Worm (Caenorhabditis elegans) whole organism, L4 larva: ENCODE measurements around the gene Y17G9A.4.

ENCODE experiments used
- F10B5.3 ChIP-seq: sonication (generic microtip); optimal IDR thresholded peaks from 2 replicates; lab custom pipeline; 2016; ENCODE audit warnings: mild to moderate bottlenecking, missing genetic modification characterization, missing compliant biosample characterization
- F26F4.8 ChIP-seq: fragments of 200-800 bp; sonication (Bioruptor generic); conservative IDR thresholded peaks from 2 replicates; pipeline ENCODE4 v1.3.6; 2022; ENCODE audit warnings: missing genetic modification characterization, missing compliant biosample characterization
- F49E8.2 ChIP-seq: sonication (generic microtip); optimal IDR thresholded peaks from 2 replicates; lab custom pipeline; 2016; ENCODE audit warnings: missing compliant biosample characterization, mild to moderate bottlenecking, missing genetic modification characterization, borderline replicate concordance
- T20F7.1 ChIP-seq: fragments of 200-800 bp; sonication (Bioruptor generic); optimal IDR thresholded peaks from 2 replicates; lab custom pipeline; 2018; ENCODE audit warnings: mild to moderate bottlenecking, missing genetic modification characterization, missing compliant biosample characterization
- T26A8.4 ChIP-seq: fragments of 200-800 bp; sonication (Bioruptor generic); IDR thresholded peaks from 2 replicates; pipeline ENCODE4 v1.3.6; 2022; ENCODE audit warnings: missing genetic modification characterization, missing compliant biosample characterization
- Y105C5A.15 ChIP-seq: fragments of 200-800 bp; sonication (Bioruptor generic); IDR thresholded peaks from 2 replicates; pipeline ENCODE4 v1.3.6; 2022; ENCODE audit warnings: missing genetic modification characterization, missing compliant biosample characterization
- ZK546.5 ChIP-seq, 2 experiments: sonication (generic microtip); optimal IDR thresholded peaks; 2 replicates each; lab custom pipeline; 2017; ENCODE audit warnings: missing biosample characterization in 2 of 2, missing genetic modification characterization in 2 of 2
- aha-1 ChIP-seq: fragments of 150-350 bp; peaks from one replicate; lab custom pipeline; 2014; ENCODE audit warnings: missing biosample characterization, missing genetic modification characterization
- daf-16 ChIP-seq, 3 experiments: sonication (generic microtip); optimal IDR thresholded peaks; 2 replicates each; lab custom pipeline; 2016 to 2017; ENCODE audit warnings: missing genetic modification characterization in 3 of 3, missing genetic modification reagents in 3 of 3, mild to moderate bottlenecking in 2 of 3, missing compliant biosample characterization in 2 of 3, missing biosample characterization in 1 of 3, moderate library complexity in 1 of 3
- daf-19 ChIP-seq: fragments of 200-800 bp; sonication (Bioruptor generic); conservative IDR thresholded peaks from 2 replicates; pipeline ENCODE4 v1.3.6; 2022; ENCODE audit warnings: missing genetic modification characterization, missing compliant biosample characterization
- dmd-6 ChIP-seq: fragments of 200-800 bp; sonication (Bioruptor generic); IDR thresholded peaks from 2 replicates; pipeline ENCODE4 v1.3.6; 2022; ENCODE audit warnings: missing genetic modification reagents, missing genetic modification characterization, missing compliant biosample characterization
- dve-1 ChIP-seq: sonication (generic microtip); optimal IDR thresholded peaks from 2 replicates; lab custom pipeline; 2017; ENCODE audit warnings: antibody characterized with exemption, mild to moderate bottlenecking, missing genetic modification characterization, missing compliant biosample characterization; ENCODE audit not compliant: insufficient read depth
- hlh-11 ChIP-seq: fragments of 200-800 bp; sonication (Bioruptor generic); optimal IDR thresholded peaks from 2 replicates; lab custom pipeline; 2018; ENCODE audit warnings: mild to moderate bottlenecking, missing genetic modification characterization, missing compliant biosample characterization
- hlh-30 ChIP-seq: sonication (generic microtip); optimal IDR thresholded peaks from 2 replicates; lab custom pipeline; 2017; ENCODE audit warnings: antibody characterized with exemption, mild to moderate bottlenecking, missing genetic modification characterization, missing compliant biosample characterization; ENCODE audit not compliant: insufficient read depth
- lin-13 ChIP-seq: fragments of 150-350 bp; optimal IDR thresholded peaks from 2 replicates; lab custom pipeline; 2014; ENCODE audit warnings: missing biosample characterization, missing genetic modification reagents, missing genetic modification characterization
- lin-15B ChIP-seq: fragments of 150-350 bp; sonication (generic microtip); optimal IDR thresholded peaks from 3 replicates; lab custom pipeline; 2014; ENCODE audit warnings: missing biosample characterization, missing genetic modification characterization
- lin-38 ChIP-seq: fragments of 200-800 bp; sonication (Bioruptor generic); IDR thresholded peaks from 2 replicates; pipeline ENCODE4 v1.3.6; 2022; ENCODE audit warnings: missing genetic modification reagents, missing genetic modification characterization, missing compliant biosample characterization
- lin-39 ChIP-seq: fragments of 150-350 bp; optimal IDR thresholded peaks from 2 replicates; lab custom pipeline; 2014; ENCODE audit warnings: missing biosample characterization, missing genetic modification reagents, missing genetic modification characterization
- lsy-2 ChIP-seq, 2 experiments: fragments of 150-350 bp in 1 of 2; sonication (generic microtip) in 1 of 2; optimal IDR thresholded peaks; 2 replicates each; lab custom pipeline; 2014 to 2017; ENCODE audit warnings: missing biosample characterization in 2 of 2, missing genetic modification characterization in 2 of 2
- madf-9 ChIP-seq: fragments of 200-800 bp; sonication (Bioruptor generic); conservative IDR thresholded peaks from 2 replicates; pipeline ENCODE4 v1.3.6; 2022; ENCODE audit warnings: missing genetic modification reagents, missing genetic modification characterization, missing compliant biosample characterization
- mdl-1 ChIP-seq, 2 experiments: fragments of 150-350 bp in 1 of 2; sonication (generic microtip) in 1 of 2; optimal IDR thresholded peaks; 2 replicates each; lab custom pipeline; 2014 to 2017; ENCODE audit warnings: missing biosample characterization in 2 of 2, missing genetic modification characterization in 2 of 2
- mxl-2 ChIP-seq: fragments of 200-800 bp; sonication (Bioruptor generic); conservative IDR thresholded peaks from 2 replicates; pipeline ENCODE4 v1.3.6; 2022; ENCODE audit warnings: missing genetic modification reagents, missing genetic modification characterization, missing compliant biosample characterization
- nhr-237 ChIP-seq: sonication (generic microtip); optimal IDR thresholded peaks from 2 replicates; lab custom pipeline; 2017; ENCODE audit warnings: missing biosample characterization, missing genetic modification characterization
- nhr-25 ChIP-seq: sonication (generic microtip); optimal IDR thresholded peaks from 2 replicates; lab custom pipeline; 2017; ENCODE audit warnings: missing genetic modification characterization, mild to moderate bottlenecking, missing compliant biosample characterization, antibody characterized with exemption, moderate library complexity, borderline replicate concordance; ENCODE audit not compliant: insufficient read depth
- nhr-28 ChIP-seq: fragments of 150-350 bp; optimal IDR thresholded peaks from 2 replicates; lab custom pipeline; 2014; ENCODE audit warnings: missing biosample characterization, missing genetic modification characterization
- nhr-41 ChIP-seq: fragments of 200-800 bp; sonication (Bioruptor generic); IDR thresholded peaks from 2 replicates; pipeline ENCODE4 v1.3.6; 2022; ENCODE audit warnings: missing genetic modification reagents, missing genetic modification characterization, missing compliant biosample characterization
- nhr-48 ChIP-seq: sonication (generic microtip); optimal IDR thresholded peaks from 2 replicates; lab custom pipeline; 2016; ENCODE audit warnings: mild to moderate bottlenecking, missing genetic modification characterization, missing compliant biosample characterization
- nhr-77 ChIP-seq: fragments of 150-350 bp; optimal IDR thresholded peaks from 2 replicates; lab custom pipeline; 2014; ENCODE audit warnings: missing biosample characterization, missing genetic modification characterization
- pha-4 ChIP-seq, 2 experiments: fragments of 150-350 bp in 1 of 2; fragments of 200-800 bp in 1 of 2; sonication (Bioruptor generic) in 1 of 2; IDR thresholded peaks in 1 of 2; optimal IDR thresholded peaks in 1 of 2; 2 replicates each; pipeline versions ENCODE4 v1.3.6 to Lab custom; 2014 to 2022; ENCODE audit warnings: missing genetic modification characterization in 2 of 2, missing genetic modification reagents in 2 of 2, missing biosample characterization in 1 of 2, missing compliant biosample characterization in 1 of 2
- php-3 ChIP-seq: fragments of 200-800 bp; sonication (Bioruptor generic); IDR thresholded peaks from 2 replicates; pipeline ENCODE4 v1.3.6; 2022; ENCODE audit warnings: missing genetic modification reagents, missing genetic modification characterization, missing compliant biosample characterization
- pqm-1 ChIP-seq: sonication (generic microtip); optimal IDR thresholded peaks from 2 replicates; lab custom pipeline; 2017; ENCODE audit warnings: missing biosample characterization, missing genetic modification characterization
- sdz-12 ChIP-seq: fragments of 200-800 bp; sonication (Bioruptor generic); optimal IDR thresholded peaks from 2 replicates; lab custom pipeline; 2018; ENCODE audit warnings: mild to moderate bottlenecking, missing genetic modification characterization, missing compliant biosample characterization
- snpc-1.2 ChIP-seq: fragments of 200-800 bp; sonication (Bioruptor generic); IDR thresholded peaks from 2 replicates; pipeline ENCODE4 v1.3.6; 2022; ENCODE audit warnings: missing genetic modification reagents, missing genetic modification characterization, missing compliant biosample characterization
- spr-3 ChIP-seq: fragments of 200-800 bp; sonication (Bioruptor generic); optimal IDR thresholded peaks from 2 replicates; lab custom pipeline; 2018; ENCODE audit warnings: mild to moderate bottlenecking, missing genetic modification characterization, missing compliant biosample characterization
- tra-1 ChIP-seq: fragments of 200-800 bp; sonication (Bioruptor generic); IDR thresholded peaks from 2 replicates; pipeline ENCODE4 v1.3.6; 2022; ENCODE audit warnings: missing genetic modification reagents, missing genetic modification characterization, missing compliant biosample characterization
- unc-62 ChIP-seq, 3 experiments: fragments of 150-350 bp in 1 of 3; sonication (generic microtip); optimal IDR thresholded peaks in 2 of 3; peaks in 1 of 3; 1 replicate in 1 of 3; 2 replicates in 2 of 3; lab custom pipeline; 2014 to 2017; ENCODE audit warnings: missing biosample characterization in 3 of 3, missing genetic modification characterization in 3 of 3, missing genetic modification reagents in 3 of 3, missing genotype in 1 of 3

Gene Y17G9A.4

DNA sequence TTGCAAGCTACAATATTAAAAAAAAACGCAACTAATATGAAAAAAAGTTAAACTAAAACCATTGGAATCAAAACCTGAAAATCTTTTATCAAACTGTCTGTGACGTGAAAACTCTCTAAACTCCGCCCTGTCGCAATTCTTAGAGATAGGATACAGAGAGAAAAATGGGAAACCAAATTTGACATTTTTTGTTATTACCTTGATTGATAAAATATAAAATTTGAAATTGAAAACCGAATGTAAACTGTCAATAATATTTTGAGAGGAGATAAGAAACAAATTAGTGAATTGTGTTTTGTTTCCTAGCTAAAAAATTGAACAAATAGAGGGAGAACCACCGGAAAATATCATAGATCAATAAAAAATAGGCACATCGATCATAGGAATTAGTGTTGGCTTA is 39.5 kb downstream of the Y17G9A.4 start:
- TF ChIP-seq dve-1 (peak; percentile 83), php-3 (GFP tag; lab: Robert Waterston, UW) (0 out of 2 replicates have a peak, but pooled peaks have one; percentile 6), nhr-41 (GFP tag; lab: Robert Waterston, UW) (no peak), T20F7.1 (peak; percentile 50), dmd-6 (peak; percentile 90), sdz-12 (no peak), daf-16 (GFP tag; optimal IDR thresholded peaks at IDR 0.05; lab: Kevin White, UChicago) (peak in 1 of 2 experiments; percentile 23), daf-16 (tag; optimal IDR thresholded peaks at IDR 0.05; lab: Kevin White, UChicago) (peak; percentile 93), nhr-48 (peak; percentile 40), hlh-11 (tag; lab: Kevin White, UChicago) (peak; percentile 34), pha-4 (GFP tag; IDR thresholded peaks at IDR 0.05; lab: Robert Waterston, UW) (peak; percentile 20; the same call in 1 of the 2 replicates), pha-4 (tag; optimal IDR thresholded peaks at IDR 0.05; lab: Kevin White, UChicago) (no peak)

- TF ChIP-seq hlh-11 (tag; lab: Kevin White, UChicago) (peak; percentile 70), nhr-237 (tag; lab: Kevin White, UChicago) (no peak), hlh-30 (tag; lab: Kevin White, UChicago) (peak; percentile 45), lin-39 (no peak), dve-1 (peak; percentile 83), nhr-48 (peak; percentile 29), mdl-1 (tag; optimal IDR thresholded peaks at IDR 0.05; lab: Kevin White, UChicago) (peak in 1 of 2 experiments; percentile 3), daf-16 (GFP tag; optimal IDR thresholded peaks at IDR 0.05; lab: Kevin White, UChicago) (no peak), daf-16 (tag; optimal IDR thresholded peaks at IDR 0.05; lab: Kevin White, UChicago) (peak; percentile 70), F10B5.3 (tag; lab: Kevin White, UChicago) (no peak), php-3 (GFP tag; lab: Robert Waterston, UW) (0 out of 2 replicates have a peak, but pooled peaks have one; percentile 37), tra-1 (GFP tag; lab: Robert Waterston, UW) (peak; percentile 72; the same call in 1 of the 2 replicates), lin-13 (GFP tag; lab: Kevin White, UChicago) (no peak), nhr-28 (tag; lab: Kevin White, UChicago) (peak; percentile 72), pqm-1 (tag; lab: Kevin White, UChicago) (peak; percentile 42), pha-4 (GFP tag; IDR thresholded peaks at IDR 0.05; lab: Robert Waterston, UW) (peak; percentile 42; the same call in 1 of the 2 replicates), pha-4 (tag; optimal IDR thresholded peaks at IDR 0.05; lab: Kevin White, UChicago) (no peak), dmd-6 (peak; percentile 94), aha-1 (peak; percentile 56)
Measured at ce11 chrIV:4821054-4821453, 40.3 kb downstream of the Y17G9A.4 start, which contains the start of gene H06H21.8. H06H21.8 (minus strand) TSS chrIV:4821131.

DNA sequence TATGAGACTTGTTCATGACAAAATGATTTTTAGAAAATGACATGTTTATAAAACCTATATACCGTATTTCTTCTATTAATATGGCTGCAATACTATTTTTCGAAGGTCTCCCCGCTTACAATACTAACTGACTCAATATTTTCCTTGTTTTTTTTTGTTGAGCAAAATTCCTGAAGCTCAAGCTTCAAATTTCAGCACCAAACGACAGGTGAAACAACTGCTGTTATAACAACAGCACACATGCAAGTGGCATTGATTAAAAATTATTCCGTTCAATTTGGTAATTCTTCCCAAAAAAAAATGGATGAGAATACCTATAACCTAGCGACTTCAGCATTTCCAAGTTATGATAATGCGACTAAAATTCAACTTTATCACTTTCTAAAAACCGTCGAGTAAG is 47.2 kb downstream of the Y17G9A.4 start, which contains the start of gene srw-94:
Gene srw-94, plus strand, starts transcription at position 301 of the 400 bp plus-strand sequence.
- TF ChIP-seq F26F4.8 (GFP tag; lab: Robert Waterston, UW) = no peak
- TF ChIP-seq dve-1 = no peak
- no peak for TF ChIP-seq mxl-2 (GFP tag; lab: Robert Waterston, UW)
- TF ChIP-seq nhr-25 (tag; lab: Kevin White, UChicago) = no peak
- TF ChIP-seq daf-19 (GFP tag; lab: Robert Waterston, UW) = no peak
- no peak for TF ChIP-seq spr-3 (GFP tag; lab: Kevin White, UChicago)
- no peak for TF ChIP-seq nhr-77 (tag; lab: Kevin White, UChicago)
- no peak for TF ChIP-seq ZK546.5 (tag; optimal IDR thresholded peaks at IDR 0.05; lab: Kevin White, UChicago)

ce11 chrIV:4811863-4812262 is 49.5 kb downstream of the Y17G9A.4 start, which contains the start of gene srw-95:
srw-95 (plus strand) TSS chrIV:4812075.
- TF ChIP-seq lsy-2 (tag; optimal IDR thresholded peaks at IDR 0.05; lab: Kevin White, UChicago) (peak in 1 of 2 experiments; percentile 3), F49E8.2 (tag; lab: Kevin White, UChicago) (peak; percentile 22), snpc-1.2 (GFP tag; lab: Robert Waterston, UW) (peak; percentile 85; the same call in 1 of the 2 replicates), nhr-28 (tag; lab: Kevin White, UChicago) (no peak), lin-15B (tag; lab: Kevin White, UChicago) (no peak), T20F7.1 (no peak), madf-9 (no peak), Y105C5A.15 (GFP tag; lab: Robert Waterston, UW) (peak; percentile 57; the same call in 1 of the 2 replicates), T26A8.4 (GFP tag; lab: Robert Waterston, UW) (peak; percentile 18; the same call in 1 of the 2 replicates), lin-38 (GFP tag; lab: Robert Waterston, UW) (peak; percentile 60), unc-62 (GFP tag; optimal IDR thresholded peaks at IDR 0.05 in 1 of 2; lab: Kevin White, UChicago) (peak in 1 of 2 experiments; percentile 36), unc-62 (tag; optimal IDR thresholded peaks at IDR 0.05; lab: Kevin White, UChicago) (no peak)
- TF ChIP-seq, all 104 proteins: peak for 7
